Fruit fly (Drosophila melanogaster) whole organism, prepupa: ENCODE results near the gene Abcd3.
A peak's percentile ranks its signal among the peaks of the same experiment; 100 is the strongest.

ENCODE experiments used
- Blimp-1 ChIP-seq: fragments of 200-800 bp; sonication (Bioruptor generic); optimal IDR thresholded peaks from 3 replicates; lab custom pipeline; 2017; ENCODE audit warnings: missing biosample characterization, missing genetic modification characterization, mild to moderate bottlenecking, moderate library complexity, missing genetic modification reagents
- CG10631 ChIP-seq: fragments of 200-800 bp; sonication (Bioruptor generic); optimal IDR thresholded peaks from 2 replicates; lab custom pipeline; 2016; ENCODE audit warnings: missing biosample characterization, missing genetic modification characterization
- CG10669 ChIP-seq: fragments of 200-800 bp; sonication (Bioruptor generic); optimal IDR thresholded peaks from 3 replicates; lab custom pipeline; 2018; ENCODE audit warnings: missing biosample characterization, mild to moderate bottlenecking, missing genetic modification characterization, moderate library complexity
- CG11762 ChIP-seq: fragments of 200-800 bp; sonication (Bioruptor generic); optimal IDR thresholded peaks from 3 replicates; lab custom pipeline; 2016; ENCODE audit warnings: missing biosample characterization, missing genetic modification characterization; ENCODE audit not compliant: insufficient read depth
- CG11902 ChIP-seq: fragments of 200-800 bp; sonication (Bioruptor generic); optimal IDR thresholded peaks from 3 replicates; lab custom pipeline; 2016; ENCODE audit warnings: missing biosample characterization, missing genetic modification characterization
- CG1621 ChIP-seq: fragments of 200-800 bp; sonication (Bioruptor generic); optimal IDR thresholded peaks from 3 replicates; lab custom pipeline; 2018; ENCODE audit warnings: missing biosample characterization, mild to moderate bottlenecking, missing genetic modification characterization
- CG3032 ChIP-seq: fragments of 200-800 bp; optimal IDR thresholded peaks from 2 replicates; lab custom pipeline; 2019; ENCODE audit warnings: missing biosample characterization, mild to moderate bottlenecking, missing genetic modification characterization, moderate library complexity
- CG31627 ChIP-seq: fragments of 200-800 bp; sonication (Bioruptor generic); optimal IDR thresholded peaks from 3 replicates; lab custom pipeline; 2016; ENCODE audit warnings: missing biosample characterization, missing genetic modification characterization
- CG32006 ChIP-seq: fragments of 200-800 bp; sonication (Bioruptor generic); optimal IDR thresholded peaks from 3 replicates; lab custom pipeline; 2017; ENCODE audit warnings: missing biosample characterization, mild to moderate bottlenecking, missing genetic modification characterization
- CG3919 ChIP-seq: fragments of 200-800 bp; sonication (Bioruptor generic); optimal IDR thresholded peaks from 3 replicates; lab custom pipeline; 2016; ENCODE audit warnings: missing biosample characterization, missing genetic modification characterization
- CG4318 ChIP-seq: fragments of 200-800 bp; sonication (Bioruptor generic); optimal IDR thresholded peaks from 3 replicates; lab custom pipeline; 2017; ENCODE audit warnings: missing biosample characterization, mild to moderate bottlenecking, missing genetic modification characterization
- CG6163 ChIP-seq: fragments of 200-800 bp; sonication (Bioruptor generic); IDR thresholded peaks from 3 replicates; pipeline ENCODE4 v1.3.6; 2022; ENCODE audit warnings: missing biosample characterization, missing genetic modification characterization
- CG6276 ChIP-seq: fragments of 200-800 bp; sonication (Bioruptor generic); optimal IDR thresholded peaks from 2 replicates; lab custom pipeline; 2017; ENCODE audit warnings: missing biosample characterization, mild to moderate bottlenecking, missing genetic modification characterization
- CG6792 ChIP-seq: fragments of 200-800 bp; sonication (Bioruptor generic); optimal IDR thresholded peaks from 3 replicates; lab custom pipeline; 2016; ENCODE audit warnings: missing biosample characterization, missing genetic modification characterization
- CG6808 ChIP-seq: fragments of 200-800 bp; sonication (Bioruptor generic); optimal IDR thresholded peaks from 3 replicates; lab custom pipeline; 2017; ENCODE audit warnings: missing biosample characterization, missing genetic modification characterization, mild to moderate bottlenecking, moderate library complexity, missing genetic modification reagents
- CG6854 ChIP-seq: fragments of 200-800 bp; sonication (Bioruptor generic); optimal IDR thresholded peaks from 2 replicates; lab custom pipeline; 2017; ENCODE audit warnings: missing biosample characterization, mild to moderate bottlenecking, missing genetic modification characterization
- CG7368 ChIP-seq: fragments of 200-800 bp; sonication (Bioruptor generic); optimal IDR thresholded peaks from 3 replicates; lab custom pipeline; 2016; ENCODE audit warnings: missing biosample characterization, missing genetic modification characterization
- CG8119 ChIP-seq: fragments of 200-800 bp; sonication (Bioruptor generic); IDR thresholded peaks from 3 replicates; pipeline ENCODE4 v1.3.6; 2022; ENCODE audit warnings: missing biosample characterization, missing genetic modification characterization
- CG8319 ChIP-seq: fragments of 200-800 bp; sonication (Bioruptor generic); optimal IDR thresholded peaks from 3 replicates; lab custom pipeline; 2016; ENCODE audit warnings: missing biosample characterization, missing genetic modification characterization
- CG8632 ChIP-seq: fragments of 200-800 bp; sonication (Bioruptor generic); optimal IDR thresholded peaks from 3 replicates; lab custom pipeline; 2016; ENCODE audit warnings: missing biosample characterization, missing genetic modification characterization
- CG9139 ChIP-seq: fragments of 200-800 bp; sonication (Bioruptor generic); optimal IDR thresholded peaks from 3 replicates; lab custom pipeline; 2017; ENCODE audit warnings: missing biosample characterization, mild to moderate bottlenecking, missing genetic modification characterization
- Eip75B ChIP-seq: fragments of 200-800 bp; sonication (Bioruptor generic); optimal IDR thresholded peaks from 3 replicates; lab custom pipeline; 2016; ENCODE audit warnings: missing biosample characterization, missing genetic modification characterization
- Ets21C ChIP-seq: fragments of 200-800 bp; sonication (Bioruptor generic); optimal IDR thresholded peaks from 3 replicates; lab custom pipeline; 2016; ENCODE audit warnings: missing biosample characterization, missing genetic modification characterization
- Ets96B ChIP-seq: fragments of 200-800 bp; optimal IDR thresholded peaks from 2 replicates; lab custom pipeline; 2019; ENCODE audit warnings: missing biosample characterization, mild to moderate bottlenecking, missing genetic modification characterization, moderate library complexity
- Gug ChIP-seq: fragments of 200-800 bp; sonication (Bioruptor generic); IDR thresholded peaks from 2 replicates; pipeline ENCODE4 v1.3.6; 2022; ENCODE audit warnings: missing biosample characterization, missing genetic modification characterization
- Hr38 ChIP-seq: sonication (Bioruptor generic); optimal IDR thresholded peaks from 2 replicates; lab custom pipeline; 2016; ENCODE audit warnings: missing biosample characterization, missing genetic modification characterization
- Hr4 ChIP-seq: fragments of 200-800 bp; sonication (Bioruptor generic); optimal IDR thresholded peaks from 3 replicates; lab custom pipeline; 2016; ENCODE audit warnings: missing biosample characterization, missing genetic modification characterization
- Lpt ChIP-seq: fragments of 200-800 bp; sonication (Bioruptor generic); optimal IDR thresholded peaks from 3 replicates; lab custom pipeline; 2016; ENCODE audit warnings: missing biosample characterization, missing genetic modification characterization
- Met ChIP-seq: fragments of 200-800 bp; sonication (Bioruptor generic); optimal IDR thresholded peaks from 3 replicates; lab custom pipeline; 2016; ENCODE audit warnings: missing biosample characterization, missing genetic modification characterization
- OdsH ChIP-seq: fragments of 200-800 bp; sonication (Bioruptor generic); optimal IDR thresholded peaks from 3 replicates; lab custom pipeline; 2016; ENCODE audit warnings: missing biosample characterization, missing genetic modification characterization
- Smox ChIP-seq: fragments of 200-800 bp; sonication (Bioruptor generic); optimal IDR thresholded peaks from 3 replicates; lab custom pipeline; 2016; ENCODE audit warnings: missing biosample characterization, missing genetic modification characterization
- Sox102F ChIP-seq: fragments of 200-800 bp; sonication (Bioruptor generic); optimal IDR thresholded peaks from 2 replicates; lab custom pipeline; 2016; ENCODE audit warnings: missing biosample characterization, mild to moderate bottlenecking, missing genetic modification characterization
- Sox14 ChIP-seq: fragments of 200-800 bp; sonication (Bioruptor generic); optimal IDR thresholded peaks from 3 replicates; lab custom pipeline; 2016; ENCODE audit warnings: missing biosample characterization, missing genetic modification characterization
- Sox15 ChIP-seq: fragments of 200-800 bp; sonication (Bioruptor generic); optimal IDR thresholded peaks from 3 replicates; lab custom pipeline; 2016; ENCODE audit warnings: missing biosample characterization, missing genetic modification characterization
- achi ChIP-seq: fragments of 200-800 bp; sonication (Bioruptor generic); optimal IDR thresholded peaks from 3 replicates; lab custom pipeline; 2016; ENCODE audit warnings: missing biosample characterization, missing genetic modification characterization
- acj6 ChIP-seq: fragments of 200-800 bp; sonication (Bioruptor generic); optimal IDR thresholded peaks from 3 replicates; lab custom pipeline; 2016; ENCODE audit warnings: missing biosample characterization, missing genetic modification characterization
- dac ChIP-seq: fragments of 200-800 bp; sonication (Bioruptor generic); optimal IDR thresholded peaks from 2 replicates; lab custom pipeline; 2017; ENCODE audit warnings: missing biosample characterization, mild to moderate bottlenecking, missing genetic modification characterization
- dsx ChIP-seq: fragments of 200-800 bp; optimal IDR thresholded peaks from 3 replicates; lab custom pipeline; 2019; ENCODE audit warnings: missing biosample characterization, mild to moderate bottlenecking, missing genetic modification characterization, moderate library complexity; ENCODE audit not compliant: poor library complexity, severe bottlenecking
- esn ChIP-seq: fragments of 200-800 bp; sonication (Bioruptor generic); optimal IDR thresholded peaks from 2 replicates; lab custom pipeline; 2016; ENCODE audit warnings: missing biosample characterization, mild to moderate bottlenecking, missing genetic modification characterization, moderate library complexity
- fd59A ChIP-seq: fragments of 200-800 bp; sonication (Bioruptor generic); optimal IDR thresholded peaks from 2 replicates; lab custom pipeline; 2017; ENCODE audit warnings: missing biosample characterization, mild to moderate bottlenecking, missing genetic modification characterization, missing genetic modification reagents
- fd85E ChIP-seq: fragments of 200-800 bp; sonication (Bioruptor generic); optimal IDR thresholded peaks from 3 replicates; lab custom pipeline; 2016; ENCODE audit warnings: missing biosample characterization, missing genetic modification characterization
- lz ChIP-seq: fragments of 200-800 bp; sonication (Bioruptor generic); optimal IDR thresholded peaks from 3 replicates; lab custom pipeline; 2016; ENCODE audit warnings: missing biosample characterization, missing genetic modification characterization
- net ChIP-seq: fragments of 200-800 bp; sonication (Bioruptor generic); optimal IDR thresholded peaks from 3 replicates; lab custom pipeline; 2016; ENCODE audit warnings: missing biosample characterization, missing genetic modification characterization
- pdm3 ChIP-seq: fragments of 200-800 bp; sonication (Bioruptor generic); optimal IDR thresholded peaks from 3 replicates; lab custom pipeline; 2016; ENCODE audit warnings: missing biosample characterization, missing genetic modification characterization
- salr ChIP-seq, 2 experiments: fragments of 200-800 bp; sonication (Bioruptor generic); optimal IDR thresholded peaks; 3 replicates each; lab custom pipeline; 2016 to 2018; ENCODE audit warnings: missing biosample characterization in 2 of 2, missing genetic modification characterization in 2 of 2, mild to moderate bottlenecking in 1 of 2
- spab ChIP-seq: fragments of 200-800 bp; sonication (Bioruptor generic); optimal IDR thresholded peaks from 2 replicates; lab custom pipeline; 2017; ENCODE audit warnings: missing biosample characterization, mild to moderate bottlenecking, missing genetic modification characterization, missing genetic modification reagents
- ss ChIP-seq, 2 experiments: fragments of 200-800 bp; sonication (Bioruptor generic); optimal IDR thresholded peaks; 2 replicates in 1 of 2; 3 replicates in 1 of 2; lab custom pipeline; 2017 to 2018; ENCODE audit warnings: mild to moderate bottlenecking in 2 of 2, missing biosample characterization in 2 of 2, missing genetic modification characterization in 2 of 2, moderate library complexity in 1 of 2
- svp ChIP-seq: fragments of 200-800 bp; sonication (Bioruptor generic); peaks from one replicate; lab custom pipeline; 2016; ENCODE audit warnings: missing biosample characterization, missing genetic modification characterization
- topi ChIP-seq: fragments of 200-800 bp; sonication (Bioruptor generic); optimal IDR thresholded peaks from 3 replicates; lab custom pipeline; 2016; ENCODE audit warnings: missing biosample characterization, missing genetic modification characterization
- vri ChIP-seq: fragments of 200-800 bp; sonication (Bioruptor generic); optimal IDR thresholded peaks from 3 replicates; lab custom pipeline; 2016; ENCODE audit warnings: missing biosample characterization, mild to moderate bottlenecking, missing genetic modification characterization

Gene Abcd3

DNA sequence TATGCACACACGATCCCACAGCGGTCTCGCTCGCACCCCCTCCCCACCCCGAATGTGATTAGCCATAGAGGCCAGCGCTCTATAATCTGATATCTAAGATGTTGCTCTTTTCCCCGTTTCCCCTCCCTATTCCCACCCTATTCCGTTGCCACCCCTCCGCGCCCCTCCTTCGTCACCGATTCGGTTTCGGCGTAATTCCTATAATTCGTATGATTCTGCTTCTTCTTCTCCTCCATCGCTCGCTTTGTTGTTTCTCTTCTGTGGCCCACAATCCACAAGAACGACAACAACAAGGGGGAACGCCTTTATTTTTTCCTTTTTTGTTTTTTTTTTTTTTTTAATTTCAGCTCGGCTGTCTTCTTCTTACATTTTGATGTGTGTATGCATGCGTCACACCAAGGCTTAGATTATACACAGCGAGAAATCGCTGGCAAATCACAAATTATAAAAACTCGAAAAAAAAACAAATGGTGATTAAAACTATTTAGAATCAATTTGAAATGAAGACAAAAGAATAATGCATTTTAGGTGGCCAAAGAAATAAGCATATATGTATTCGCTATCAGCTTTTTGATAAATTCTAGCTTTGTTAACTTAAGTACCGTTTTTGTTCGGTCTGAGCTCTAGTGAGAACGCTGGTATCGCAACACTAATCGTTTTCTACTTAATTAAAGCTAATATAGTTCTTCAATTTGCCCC, 19.4 kb downstream of the Abcd3 start:
- TF ChIP-seq Sox14 (GFP tag; lab: Kevin White, UChicago) = peak; percentile 57
- TF ChIP-seq CG6854 (GFP tag; lab: Kevin White, UChicago) = no peak
- no peak; the same call in 1 of the 3 replicates for TF ChIP-seq CG6163 (GFP tag; lab: Robert Waterston, UW)
- peak; percentile 37 for TF ChIP-seq dsx (GFP tag; lab: Kevin White, UChicago)
- TF ChIP-seq Blimp-1 (GFP tag; lab: Kevin White, UChicago) = no peak
- TF ChIP-seq CG8632 (GFP tag; lab: Kevin White, UChicago) = peak; percentile 28
- peak; percentile 30 for TF ChIP-seq Ets96B
- TF ChIP-seq vri (GFP tag; lab: Kevin White, UChicago) = peak; percentile 46
- TF ChIP-seq OdsH (GFP tag; lab: Kevin White, UChicago) = peak; percentile 49
- TF ChIP-seq CG6808 (GFP tag; lab: Kevin White, UChicago) = peak; percentile 52
- peak; percentile 33 for TF ChIP-seq CG9139 (GFP tag; lab: Kevin White, UChicago)
- peak; percentile 17 for TF ChIP-seq Sox15
- peak; percentile 74 for TF ChIP-seq Met (GFP tag; lab: Kevin White, UChicago)
- no peak for TF ChIP-seq CG6276 (GFP tag; lab: Kevin White, UChicago)
- TF ChIP-seq CG7368 = peak; percentile 39
- TF ChIP-seq Eip75B (GFP tag; lab: Kevin White, UChicago) = peak; percentile 43
- TF ChIP-seq svp (GFP tag; lab: Kevin White, UChicago) = peak; percentile 73
- peak; percentile 33 for TF ChIP-seq CG6792 (GFP tag; lab: Kevin White, UChicago)
- peak; percentile 40 for TF ChIP-seq Ets21C (GFP tag; lab: Kevin White, UChicago)
- no peak for TF ChIP-seq Hr38 (GFP tag; lab: Kevin White, UChicago)
- TF ChIP-seq CG3919 (GFP tag; lab: Kevin White, UChicago) = peak; percentile 62
- peak; percentile 66 for TF ChIP-seq esn (GFP tag; lab: Kevin White, UChicago)
- TF ChIP-seq CG3032 (tag; lab: Kevin White, UChicago) = peak; percentile 45
- no peak for TF ChIP-seq fd85E (GFP tag; lab: Kevin White, UChicago)
- no peak for TF ChIP-seq dac
- peak in 1 of 2 experiments; percentile 17 for TF ChIP-seq salr (GFP tag; optimal IDR thresholded peaks at IDR 0.05; lab: Kevin White, UChicago)
- TF ChIP-seq lz (GFP tag; lab: Kevin White, UChicago) = peak; percentile 46
- peak; percentile 37 for TF ChIP-seq CG31627 (GFP tag; lab: Kevin White, UChicago)
- peak; percentile 11 for TF ChIP-seq Hr4 (GFP tag; lab: Kevin White, UChicago)
- peak; percentile 55 for TF ChIP-seq Smox (GFP tag; lab: Kevin White, UChicago)
- 0 out of 3 replicates have a peak, but pooled peaks have one; percentile 15 for TF ChIP-seq CG8119 (GFP tag; lab: Robert Waterston, UW)
- peak; percentile 39 for TF ChIP-seq CG32006 (GFP tag; lab: Kevin White, UChicago)
- peak; percentile 4 for TF ChIP-seq CG8319 (GFP tag; lab: Kevin White, UChicago)
- peak; percentile 41 for TF ChIP-seq spab
- TF ChIP-seq CG4318 (GFP tag; lab: Kevin White, UChicago) = no peak
- peak; percentile 32 for TF ChIP-seq acj6 (GFP tag; lab: Kevin White, UChicago)
- peak; percentile 56 for TF ChIP-seq CG10669 (GFP tag; lab: Kevin White, UChicago)
- TF ChIP-seq ss (GFP tag; optimal IDR thresholded peaks at IDR 0.05; lab: Kevin White, UChicago) = peak; percentile 23 to 40
- peak; percentile 26 for TF ChIP-seq CG1621 (tag; lab: Kevin White, UChicago)
- peak; percentile 46 for TF ChIP-seq pdm3
- peak; percentile 28 for TF ChIP-seq fd59A
- TF ChIP-seq Sox102F = peak; percentile 50
- TF ChIP-seq CG10631 (GFP tag; lab: Kevin White, UChicago) = peak; percentile 51
- no peak for TF ChIP-seq CG11762 (GFP tag; lab: Kevin White, UChicago)
- peak; percentile 31 for TF ChIP-seq net (GFP tag; lab: Kevin White, UChicago)
- TF ChIP-seq topi = peak; percentile 71
- TF ChIP-seq achi (GFP tag; lab: Kevin White, UChicago) = peak; percentile 34
- no peak for TF ChIP-seq Gug (GFP tag; lab: Robert Waterston, UW)
- TF ChIP-seq CG11902 (GFP tag; lab: Kevin White, UChicago) = no peak
- TF ChIP-seq Lpt (GFP tag; lab: Kevin White, UChicago) = no peak
